Worm (Caenorhabditis elegans) whole organism, young adult: ENCODE data around the gene srw-109.

ENCODE experiments used
- him-1 ChIP-seq: sonication (generic microtip); optimal IDR thresholded peaks from 2 replicates; lab custom pipeline; 2016; ENCODE audit warnings: missing genotype, missing genetic modification reagents, missing genetic modification characterization, missing compliant biosample characterization
- sdz-38 ChIP-seq: sonication (generic microtip); optimal IDR thresholded peaks from 2 replicates; lab custom pipeline; 2016; ENCODE audit warnings: missing genotype, missing genetic modification characterization, missing compliant biosample characterization
- snpc-1.1 ChIP-seq: sonication (generic microtip); optimal IDR thresholded peaks from 2 replicates; lab custom pipeline; 2017; ENCODE audit warnings: missing genetic modification characterization, mild to moderate bottlenecking, missing compliant biosample characterization, antibody characterized with exemption, moderate library complexity, missing genotype, missing genetic modification reagents; ENCODE audit not compliant: insufficient read depth
- snpc-4 ChIP-seq, 5 experiments: fragments of 150-350 bp in 1 of 5; sonication (generic microtip) in 4 of 5; optimal IDR thresholded peaks; 2 replicates each; lab custom pipeline; 2014 to 2018; ENCODE audit warnings: missing genetic modification characterization in 5 of 5, missing biosample characterization in 3 of 5, antibody characterized with exemption in 2 of 5, mild to moderate bottlenecking in 2 of 5, missing compliant biosample characterization in 2 of 5, missing genotype in 2 of 5, moderate library complexity in 2 of 5, missing genetic modification reagents in 1 of 5

The srw-109 gene

DNA sequence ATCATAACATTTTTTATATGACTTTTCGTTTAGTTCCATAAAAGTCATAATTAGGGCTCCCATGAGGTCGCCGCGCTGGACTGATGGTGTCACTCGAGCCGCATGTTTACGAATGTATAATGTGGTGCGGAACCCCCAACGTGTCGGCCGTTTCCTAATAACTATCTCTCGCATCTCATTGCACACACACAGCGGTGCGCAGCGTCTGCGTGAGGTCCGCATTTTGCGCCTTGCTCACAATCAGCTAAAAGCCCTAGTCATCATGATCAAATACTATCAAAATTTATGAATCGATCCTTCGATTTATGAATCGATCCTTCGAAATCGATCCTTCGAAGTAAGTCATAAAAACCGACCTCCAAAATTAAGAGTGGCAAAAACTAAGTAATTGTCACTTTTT, 48.8 kb downstream of the srw-109 start, which contains the start of gene srx-7:
TSS of gene srx-7 (plus strand) at position 256 of the 400 bp plus-strand sequence.
- TF ChIP-seq him-1 (tag; lab: Kevin White, UChicago) (no peak), snpc-4 (GFP tag; optimal IDR thresholded peaks at IDR 0.05; lab: Kevin White, UChicago) (no peak), snpc-4 (tag; optimal IDR thresholded peaks at IDR 0.05; lab: Kevin White, UChicago) (peak in 1 of 4 experiments; percentile 65), sdz-38 (tag; lab: Kevin White, UChicago) (no peak), snpc-1.1 (tag; lab: Kevin White, UChicago) (peak; percentile 3)
- TF ChIP-seq, all 124 proteins: peak for 2
